Fruit fly (Drosophila melanogaster): ENCODE results near the gene ush.

Gene ush

dm6 chr2L:574226-574625, 98.2 kb downstream of the ush start, which contains the start of the genes Ipk2 and cold (continued):
- TF ChIP-seq CG32006 (GFP tag; optimal IDR thresholded peaks at IDR 0.05) (no peak), CG3919 (GFP tag; optimal IDR thresholded peaks at IDR 0.05) (peak; percentile 83), fd59A (GFP tag; optimal IDR thresholded peaks at IDR 0.05) (peak; percentile 62), CG8632 (GFP tag; optimal IDR thresholded peaks at IDR 0.05) (no peak), Smox (GFP tag; optimal IDR thresholded peaks at IDR 0.05) (no peak), Eip93F (GFP tag; optimal IDR thresholded peaks at IDR 0.05) (peak; percentile 45), Ets21C (GFP tag; optimal IDR thresholded peaks at IDR 0.05) (no peak), Sox102F (GFP tag; optimal IDR thresholded peaks at IDR 0.05) (no peak), vri (GFP tag; optimal IDR thresholded peaks at IDR 0.05) (no peak), CG6792 (GFP tag; optimal IDR thresholded peaks at IDR 0.05) (peak; percentile 66), CG16779 (tag; optimal IDR thresholded peaks at IDR 0.05) (no peak), eg (GFP tag; IDR thresholded peaks at IDR 0.05) (peak; percentile 61; the same call in 2 of the 3 replicates), Lpt (GFP tag; optimal IDR thresholded peaks at IDR 0.05) (peak; percentile 65), cyc (GFP tag; optimal IDR thresholded peaks at IDR 0.05) (peak; percentile 83), Sox14 (GFP tag; optimal IDR thresholded peaks at IDR 0.05) (peak; percentile 86), CG11294 (GFP tag; IDR thresholded peaks at IDR 0.05) (0 out of 2 replicates have a peak, but pooled peaks have one; percentile 45), Hr4 (GFP tag; optimal IDR thresholded peaks at IDR 0.05) (no peak), ss (GFP tag; optimal IDR thresholded peaks at IDR 0.05) (no peak), CG3032 (tag; optimal IDR thresholded peaks at IDR 0.05) (peak; percentile 80), CG11902 (GFP tag; optimal IDR thresholded peaks at IDR 0.05) (no peak), CG6276 (GFP tag; optimal IDR thresholded peaks at IDR 0.05) (no peak), CG4318 (GFP tag; optimal IDR thresholded peaks at IDR 0.05) (no peak), CG8319 (GFP tag; optimal IDR thresholded peaks at IDR 0.05) (no peak), CG8119 (GFP tag; IDR thresholded peaks at IDR 0.05) (peak; percentile 57; the same call in 2 of the 3 replicates), CG31627 (GFP tag; optimal IDR thresholded peaks at IDR 0.05) (peak; percentile 87), CG10631 (GFP tag; optimal IDR thresholded peaks at IDR 0.05) (no peak), pdm3 (GFP tag; optimal IDR thresholded peaks at IDR 0.05) (no peak), CG9139 (GFP tag; optimal IDR thresholded peaks at IDR 0.05) (no peak), salr (GFP tag; optimal IDR thresholded peaks at IDR 0.05) (peak in 1 of 2 experiments; percentile 65), Met (GFP tag; optimal IDR thresholded peaks at IDR 0.05) (no peak), net (GFP tag; optimal IDR thresholded peaks at IDR 0.05) (no peak), achi (GFP tag; optimal IDR thresholded peaks at IDR 0.05) (peak; percentile 81), Sox15 (GFP tag; optimal IDR thresholded peaks at IDR 0.05) (peak; percentile 74), Ets96B (tag; optimal IDR thresholded peaks at IDR 0.05) (peak; percentile 63), Blimp-1 (GFP tag; optimal IDR thresholded peaks at IDR 0.05) (peak; percentile 47), dac (GFP tag; optimal IDR thresholded peaks at IDR 0.05) (no peak), fd85E (GFP tag; optimal IDR thresholded peaks at IDR 0.05) (no peak), topi (GFP tag; optimal IDR thresholded peaks at IDR 0.05) (peak; percentile 76), CG7368 (GFP tag; optimal IDR thresholded peaks at IDR 0.05) (no peak), CG6163 (GFP tag; IDR thresholded peaks at IDR 0.05) (peak; percentile 65; the same call in 2 of the 3 replicates), Gug (GFP tag; IDR thresholded peaks at IDR 0.05) (peak; percentile 60; the same call in 1 of the 2 replicates), CG6808 (GFP tag; optimal IDR thresholded peaks at IDR 0.05) (no peak), fkh (GFP tag; optimal IDR thresholded peaks at IDR 0.05) (peak; percentile 96)
